Worm (Caenorhabditis elegans): ENCODE results near the gene ins-17.

The ins-17 gene

ce11 chrIII:4470793-4471192 lies 6.6 kb downstream of the ins-17 start (continued):
- peak; percentile 48 to 54 for TF ChIP-seq efl-1 (optimal IDR thresholded peaks at IDR 0.05)
- TF ChIP-seq efl-1 (GFP tag; optimal IDR thresholded peaks at IDR 0.05 in 1 of 2): peak; percentile 27 to 93
- peak; percentile 57 for TF ChIP-seq nhr-19 (GFP tag; conservative IDR thresholded peaks at IDR 0.05)
- no peak for TF ChIP-seq ets-5 (GFP tag; IDR thresholded peaks at IDR 0.05)
- peak; percentile 62 for TF ChIP-seq swsn-7 (tag; optimal IDR thresholded peaks at IDR 0.05)
- peak; percentile 19 for TF ChIP-seq ceh-8 (GFP tag; optimal IDR thresholded peaks at IDR 0.05)
- TF ChIP-seq alr-1 (tag; optimal IDR thresholded peaks at IDR 0.05; ENCODE audit: borderline replicate concordance): no peak
- TF ChIP-seq nhr-20 (tag; optimal IDR thresholded peaks at IDR 0.05): peak; percentile 53
- TF ChIP-seq lin-35 (GFP tag; optimal IDR thresholded peaks at IDR 0.05): peak; percentile 51 to 60
- no peak for TF ChIP-seq irx-1 (tag; optimal IDR thresholded peaks at IDR 0.05)
- peak; percentile 45 for TF ChIP-seq unc-86 (tag; optimal IDR thresholded peaks at IDR 0.05)
- TF ChIP-seq snpc-4 (tag; optimal IDR thresholded peaks at IDR 0.05): no peak
- peak in 1 of 2 experiments; percentile 34 for TF ChIP-seq mdl-1 (tag; optimal IDR thresholded peaks at IDR 0.05)
- peak in 2 of 3 experiments; percentile 49 to 64 for TF ChIP-seq ceh-82 (tag; optimal IDR thresholded peaks at IDR 0.05)
- no peak for TF ChIP-seq blmp-1 (tag; optimal IDR thresholded peaks at IDR 0.05)
- peak; percentile 24 for TF ChIP-seq egl-13 (tag; optimal IDR thresholded peaks at IDR 0.05)
- peak; percentile 57 for TF ChIP-seq C16A3.4 (tag; optimal IDR thresholded peaks at IDR 0.05)
- no peak for TF ChIP-seq unc-98 (GFP tag; IDR thresholded peaks at IDR 0.05)
- peak in 2 of 3 experiments; percentile 33 to 52 for TF ChIP-seq dpl-1 (GFP tag; optimal IDR thresholded peaks at IDR 0.05)
- TF ChIP-seq isw-1 (GFP tag; IDR thresholded peaks at IDR 0.05): no peak; the same call in 1 of the 2 replicates
- peak; percentile 0 for TF ChIP-seq elt-2 (tag; optimal IDR thresholded peaks at IDR 0.05)
- TF ChIP-seq F16B12.6 (tag; optimal IDR thresholded peaks at IDR 0.05): no peak
- TF ChIP-seq snu-23 (GFP tag; optimal IDR thresholded peaks at IDR 0.05): peak; percentile 82
- TF ChIP-seq zip-4 (GFP tag; optimal IDR thresholded peaks at IDR 0.05): no peak
- TF ChIP-seq ztf-11 (tag; optimal IDR thresholded peaks at IDR 0.05): peak in 1 of 2 experiments; percentile 21
- peak; percentile 28 for TF ChIP-seq efl-3 (GFP tag; optimal IDR thresholded peaks at IDR 0.05)
- no peak for TF ChIP-seq ces-1 (GFP tag; optimal IDR thresholded peaks at IDR 0.05)
- peak; percentile 44 for TF ChIP-seq xbp-1 (tag; optimal IDR thresholded peaks at IDR 0.05)
- no peak for TF ChIP-seq pax-3 (tag; optimal IDR thresholded peaks at IDR 0.05)
- peak; percentile 73 to 79 for TF ChIP-seq lsy-2 (tag; optimal IDR thresholded peaks at IDR 0.05)
- no peak for TF ChIP-seq pqm-1 (tag; optimal IDR thresholded peaks at IDR 0.05)
- TF ChIP-seq mep-1 (tag; optimal IDR thresholded peaks at IDR 0.05): peak; percentile 67
- peak; percentile 57 for TF ChIP-seq lin-14 (GFP tag; optimal IDR thresholded peaks at IDR 0.05)
- TF ChIP-seq nhr-71 (tag; optimal IDR thresholded peaks at IDR 0.05): peak; percentile 72
- TF ChIP-seq hlh-17 (GFP tag; optimal IDR thresholded peaks at IDR 0.05; ENCODE audit: borderline replicate concordance): no peak
- TF ChIP-seq nhr-76 (tag; optimal IDR thresholded peaks at IDR 0.05): no peak
- no peak for TF ChIP-seq hlh-4 (tag; optimal IDR thresholded peaks at IDR 0.05)

- TF ChIP-seq sptf-1 (tag; optimal IDR thresholded peaks at IDR 0.05) (no peak), unc-62 (GFP tag; optimal IDR thresholded peaks at IDR 0.05) (no peak), lin-15B (tag; optimal IDR thresholded peaks at IDR 0.05) (no peak), unc-130 (tag; optimal IDR thresholded peaks at IDR 0.05) (no peak), mab-9 (GFP tag; IDR thresholded peaks at IDR 0.05) (no peak), ets-5 (GFP tag; IDR thresholded peaks at IDR 0.05) (no peak), nhr-84 (tag; optimal IDR thresholded peaks at IDR 0.05) (no peak), nhr-28 (tag; optimal IDR thresholded peaks at IDR 0.05) (no peak)
These were observed 8.6 kb downstream of the ins-17 start, which contains the start of gene mstr-2 for ce11 chrIII:4468812-4469211. Gene mstr-2, plus strand, starts transcription at chrIII:4469112.

All from whole organism, L1 larva.